Worm (Caenorhabditis elegans) whole organism, late embryonic: Measurements from ENCODE around the gene H41C03.2.

ENCODE experiments used
- ama-1 ChIP-seq: fragments of 150-350 bp; optimal IDR thresholded peaks from 2 replicates; lab custom pipeline; 2014
- ceh-18 ChIP-seq: sonication (generic microtip); optimal IDR thresholded peaks from 2 replicates; lab custom pipeline; 2016; ENCODE audit warnings: missing genetic modification characterization, missing compliant biosample characterization
- ceh-2 ChIP-seq: sonication (generic microtip); optimal IDR thresholded peaks from 2 replicates; lab custom pipeline; 2016; ENCODE audit warnings: missing genotype, missing genetic modification characterization, missing compliant biosample characterization
- ceh-30 ChIP-seq: fragments of 150-350 bp; optimal IDR thresholded peaks from 2 replicates; lab custom pipeline; 2014; ENCODE audit warnings: missing biosample characterization, missing genetic modification characterization
- ceh-34 ChIP-seq: sonication (generic microtip); optimal IDR thresholded peaks from 2 replicates; lab custom pipeline; 2016; ENCODE audit warnings: mild to moderate bottlenecking, missing genetic modification characterization, missing compliant biosample characterization
- hlh-15 ChIP-seq: sonication (generic microtip); optimal IDR thresholded peaks from 2 replicates; lab custom pipeline; 2016; ENCODE audit warnings: missing genetic modification characterization, missing compliant biosample characterization
- lim-6 ChIP-seq: sonication (generic microtip); optimal IDR thresholded peaks from 2 replicates; lab custom pipeline; 2016; ENCODE audit warnings: missing genetic modification characterization, missing compliant biosample characterization
- nfya-1 ChIP-seq: sonication (generic microtip); optimal IDR thresholded peaks from 2 replicates; lab custom pipeline; 2017; ENCODE audit warnings: missing genetic modification characterization, mild to moderate bottlenecking, missing compliant biosample characterization, antibody characterized with exemption, moderate library complexity
- odd-2 ChIP-seq: sonication (generic microtip); optimal IDR thresholded peaks from 2 replicates; lab custom pipeline; 2017; ENCODE audit warnings: antibody characterized with exemption, mild to moderate bottlenecking, missing genetic modification characterization, missing compliant biosample characterization
- pax-1 ChIP-seq: fragments of 150-350 bp; optimal IDR thresholded peaks from 2 replicates; lab custom pipeline; 2014; ENCODE audit warnings: missing biosample characterization, missing genetic modification characterization
- pqm-1 ChIP-seq: sonication (generic microtip); optimal IDR thresholded peaks from 2 replicates; lab custom pipeline; 2016; ENCODE audit warnings: missing genetic modification characterization, missing compliant biosample characterization
- sox-2 ChIP-seq: fragments of 200-800 bp; sonication (Bioruptor generic); IDR thresholded peaks from 2 replicates; pipeline ENCODE4 v1.3.6; 2022; ENCODE audit warnings: missing genetic modification reagents, missing genetic modification characterization, missing compliant biosample characterization
- tbx-2 ChIP-seq: sonication (generic microtip); optimal IDR thresholded peaks from 2 replicates; lab custom pipeline; 2016; ENCODE audit warnings: missing genetic modification characterization, missing compliant biosample characterization
- unc-55 ChIP-seq: sonication (generic microtip); optimal IDR thresholded peaks from 2 replicates; lab custom pipeline; 2017; ENCODE audit warnings: missing biosample characterization, missing genetic modification reagents, missing genetic modification characterization

DNA sequence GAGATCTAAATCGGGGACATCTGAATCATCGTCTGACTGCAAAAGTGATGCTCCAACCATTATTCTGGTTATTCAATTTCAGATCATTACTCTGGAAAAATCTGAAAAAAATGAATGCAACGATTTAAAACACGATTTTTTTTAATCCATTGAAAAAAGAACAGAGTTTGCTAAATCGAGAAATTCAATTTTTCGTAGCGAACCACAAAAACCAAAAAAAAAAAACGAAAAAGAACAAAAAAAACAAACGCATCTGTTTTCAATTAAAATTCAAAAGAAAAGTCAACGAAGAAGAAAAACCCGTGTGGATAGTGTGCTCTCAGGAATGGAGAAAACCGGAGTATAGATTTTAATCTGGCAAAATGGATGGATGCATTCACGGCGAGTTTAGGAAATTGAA, 6.4 kb upstream of the H41C03.2 start, which contains the start of gene F55C12.4:
- TF ChIP-seq ceh-18 (tag; lab: Kevin White, UChicago) (no peak), ceh-34 (tag; lab: Kevin White, UChicago) (no peak), ama-1 (lab: Kevin White, UChicago) (no peak), odd-2 (no peak), ceh-30 (tag; lab: Kevin White, UChicago) (no peak), lim-6 (tag; lab: Kevin White, UChicago) (no peak), ceh-2 (tag; lab: Kevin White, UChicago) (no peak), tbx-2 (tag; lab: Kevin White, UChicago) (no peak), pax-1 (no peak), hlh-15 (tag; lab: Kevin White, UChicago) (no peak), sox-2 (GFP tag; lab: Robert Waterston, UW) (no peak), unc-55 (GFP tag; lab: Kevin White, UChicago) (no peak), nfya-1 (no peak), pqm-1 (no peak)
